Worm (Caenorhabditis elegans) whole organism, mixed stage, embryonic: ENCODE results near the gene rbm-39.

Experiments used
- M03D4.4 ChIP-seq: sonication (generic microtip); optimal IDR thresholded peaks from 2 replicates; lab custom pipeline; 2017; ENCODE audit warnings: mild to moderate bottlenecking, missing genetic modification characterization, missing compliant biosample characterization
- bed-3 ChIP-seq: fragments of 200-800 bp; sonication (Bioruptor generic); optimal IDR thresholded peaks from 3 replicates; lab custom pipeline; 2018; ENCODE audit warnings: mild to moderate bottlenecking, missing genetic modification characterization, moderate library complexity, missing compliant biosample characterization
- blmp-1 ChIP-seq: fragments of 150-350 bp; optimal IDR thresholded peaks from 2 replicates; lab custom pipeline; 2014; ENCODE audit warnings: missing biosample characterization, missing genetic modification characterization
- ceh-39 ChIP-seq: fragments of 150-350 bp; optimal IDR thresholded peaks from 2 replicates; lab custom pipeline; 2014; ENCODE audit warnings: missing biosample characterization, missing genetic modification characterization
- ceh-83 ChIP-seq: fragments of 200-800 bp; sonication (Bioruptor generic); optimal IDR thresholded peaks from 2 replicates; lab custom pipeline; 2018; ENCODE audit warnings: mild to moderate bottlenecking, missing genetic modification characterization, missing compliant biosample characterization
- ces-1 ChIP-seq: fragments of 150-350 bp; optimal IDR thresholded peaks from 2 replicates; lab custom pipeline; 2014; ENCODE audit warnings: missing biosample characterization, missing genetic modification reagents, missing genetic modification characterization
- drap-1 ChIP-seq: fragments of 200-800 bp; sonication (Bioruptor generic); optimal IDR thresholded peaks from 3 replicates; lab custom pipeline; 2018; ENCODE audit warnings: mild to moderate bottlenecking, missing genetic modification characterization, missing compliant biosample characterization
- elt-1 ChIP-seq: sonication (generic microtip); optimal IDR thresholded peaks from 2 replicates; lab custom pipeline; 2017; ENCODE audit warnings: missing genetic modification characterization, mild to moderate bottlenecking, missing compliant biosample characterization, antibody characterized with exemption, moderate library complexity, borderline replicate concordance; ENCODE audit not compliant: insufficient read depth
- flh-1 ChIP-seq: fragments of 200-800 bp; sonication (Bioruptor generic); optimal IDR thresholded peaks from 2 replicates; lab custom pipeline; 2018; ENCODE audit warnings: mild to moderate bottlenecking, missing genetic modification characterization, moderate library complexity, missing compliant biosample characterization
- ham-2 ChIP-seq: fragments of 200-800 bp; sonication (Bioruptor generic); optimal IDR thresholded peaks from 2 replicates; lab custom pipeline; 2018; ENCODE audit warnings: mild to moderate bottlenecking, missing genetic modification characterization, missing compliant biosample characterization
- hlh-1 ChIP-seq: fragments of 150-350 bp; optimal IDR thresholded peaks from 2 replicates; lab custom pipeline; 2014; ENCODE audit warnings: missing biosample characterization, missing genetic modification reagents, missing genetic modification characterization
- lin-13 ChIP-seq: fragments of 150-350 bp; optimal IDR thresholded peaks from 2 replicates; lab custom pipeline; 2014; ENCODE audit warnings: missing biosample characterization, missing genetic modification characterization
- lin-32 ChIP-seq: fragments of 200-800 bp; sonication (Bioruptor generic); optimal IDR thresholded peaks from 2 replicates; lab custom pipeline; 2018; ENCODE audit warnings: mild to moderate bottlenecking, missing genetic modification characterization, missing compliant biosample characterization
- lsy-2 ChIP-seq: fragments of 150-350 bp; optimal IDR thresholded peaks from 2 replicates; lab custom pipeline; 2014; ENCODE audit warnings: missing biosample characterization, missing genetic modification characterization
- mab-5 ChIP-seq: fragments of 150-350 bp; optimal IDR thresholded peaks from 2 replicates; lab custom pipeline; 2014; ENCODE audit warnings: missing biosample characterization, missing genetic modification characterization
- mep-1 ChIP-seq: fragments of 150-350 bp; optimal IDR thresholded peaks from 2 replicates; lab custom pipeline; 2017; ENCODE audit warnings: missing biosample characterization, missing genetic modification reagents, missing genetic modification characterization, inconsistent platforms
- mls-2 ChIP-seq: sonication (generic microtip); optimal IDR thresholded peaks from 2 replicates; lab custom pipeline; 2016; ENCODE audit warnings: mild to moderate bottlenecking, missing genetic modification characterization, moderate library complexity, missing compliant biosample characterization
- nhr-12 ChIP-seq: fragments of 150-350 bp; optimal IDR thresholded peaks from 2 replicates; lab custom pipeline; 2014; ENCODE audit warnings: missing biosample characterization, missing genetic modification characterization
- nhr-2 ChIP-seq: fragments of 150-350 bp; optimal IDR thresholded peaks from 2 replicates; lab custom pipeline; 2014; ENCODE audit warnings: missing biosample characterization, missing genetic modification characterization
- nhr-28 ChIP-seq: fragments of 150-350 bp; optimal IDR thresholded peaks from 2 replicates; lab custom pipeline; 2014; ENCODE audit warnings: missing biosample characterization, missing genetic modification characterization
- nhr-76 ChIP-seq: sonication (generic microtip); optimal IDR thresholded peaks from 2 replicates; lab custom pipeline; 2017; ENCODE audit warnings: missing biosample characterization, missing genetic modification characterization
- pha-4 ChIP-seq: fragments of 150-350 bp; optimal IDR thresholded peaks from 2 replicates; lab custom pipeline; 2018; ENCODE audit warnings: missing biosample characterization, missing genetic modification reagents, missing genetic modification characterization
- sem-2 ChIP-seq: fragments of 200-800 bp; sonication (Bioruptor generic); optimal IDR thresholded peaks from 2 replicates; lab custom pipeline; 2018; ENCODE audit warnings: mild to moderate bottlenecking, missing genetic modification characterization, missing compliant biosample characterization
- snpc-4 ChIP-seq: fragments of 150-350 bp; optimal IDR thresholded peaks from 2 replicates; lab custom pipeline; 2014; ENCODE audit warnings: missing biosample characterization, missing genetic modification characterization
- sptf-1 ChIP-seq: sonication (generic microtip); optimal IDR thresholded peaks from 2 replicates; lab custom pipeline; 2017; ENCODE audit warnings: mild to moderate bottlenecking, missing genetic modification characterization, moderate library complexity, missing compliant biosample characterization
- tbx-8 ChIP-seq: fragments of 200-800 bp; sonication (Bioruptor generic); optimal IDR thresholded peaks from 2 replicates; lab custom pipeline; 2018; ENCODE audit warnings: mild to moderate bottlenecking, missing genetic modification characterization, moderate library complexity, missing compliant biosample characterization
- unc-120 ChIP-seq: sonication (generic microtip); optimal IDR thresholded peaks from 2 replicates; lab custom pipeline; 2017; ENCODE audit warnings: missing genetic modification characterization, missing compliant biosample characterization; ENCODE audit not compliant: poor library complexity, severe bottlenecking
- unc-39 ChIP-seq: fragments of 150-350 bp; optimal IDR thresholded peaks from 2 replicates; lab custom pipeline; 2014; ENCODE audit warnings: missing biosample characterization, missing genetic modification characterization
- unc-62 ChIP-seq: fragments of 150-350 bp; optimal IDR thresholded peaks from 2 replicates; lab custom pipeline; 2014; ENCODE audit warnings: missing biosample characterization, missing genetic modification reagents, missing genetic modification characterization
- zip-8 ChIP-seq: fragments of 150-350 bp; optimal IDR thresholded peaks from 2 replicates; lab custom pipeline; 2014; ENCODE audit warnings: missing biosample characterization, missing genetic modification characterization
- ztf-11 ChIP-seq: fragments of 150-350 bp; optimal IDR thresholded peaks from 2 replicates; lab custom pipeline; 2014; ENCODE audit warnings: missing biosample characterization, missing genetic modification characterization

Gene rbm-39

ce11 chrIV:998914-999313 lies 13.5 kb upstream of the rbm-39 start, which contains the start of gene Y55F3AM.5:
Y55F3AM.5 (plus strand) TSS chrIV:999214.
- no peak for TF ChIP-seq ham-2 (GFP tag; lab: Kevin White, UChicago)
- no peak for TF ChIP-seq blmp-1 (tag; lab: Kevin White, UChicago)
- TF ChIP-seq sptf-1 (tag; lab: Kevin White, UChicago): no peak
- no peak for TF ChIP-seq sem-2 (GFP tag; lab: Kevin White, UChicago)
- TF ChIP-seq drap-1: no peak
- no peak for TF ChIP-seq nhr-28 (tag; lab: Kevin White, UChicago)
- no peak for TF ChIP-seq lin-13 (tag; lab: Kevin White, UChicago)
- TF ChIP-seq mep-1 (tag; lab: Kevin White, UChicago): no peak
- TF ChIP-seq unc-39: no peak
- no peak for TF ChIP-seq mab-5
- TF ChIP-seq nhr-76 (tag; lab: Kevin White, UChicago): no peak
- no peak for TF ChIP-seq pha-4 (tag; lab: Kevin White, UChicago)
- TF ChIP-seq lin-32: no peak
- TF ChIP-seq ceh-83 (GFP tag; lab: Kevin White, UChicago): no peak
- TF ChIP-seq zip-8 (tag; lab: Kevin White, UChicago): no peak
- TF ChIP-seq ceh-39 (tag; lab: Kevin White, UChicago): no peak
- no peak for TF ChIP-seq tbx-8
- no peak for TF ChIP-seq elt-1 (tag; lab: Kevin White, UChicago)
- TF ChIP-seq nhr-2 (tag; lab: Kevin White, UChicago): no peak

- TF ChIP-seq lsy-2 (tag; lab: Kevin White, UChicago) (no peak), ceh-39 (tag; lab: Kevin White, UChicago) (peak; percentile 13)
Measured at ce11 chrIV:999675-1000074, 12.7 kb upstream of the rbm-39 start.

- TF ChIP-seq mep-1 (tag; lab: Kevin White, UChicago) (no peak), elt-1 (tag; lab: Kevin White, UChicago) (no peak), nhr-12 (tag; lab: Kevin White, UChicago) (no peak), blmp-1 (tag; lab: Kevin White, UChicago) (no peak), lsy-2 (tag; lab: Kevin White, UChicago) (no peak), M03D4.4 (tag; lab: Kevin White, UChicago) (no peak), ham-2 (GFP tag; lab: Kevin White, UChicago) (no peak), unc-62 (GFP tag; lab: Kevin White, UChicago) (no peak), hlh-1 (tag; lab: Kevin White, UChicago) (no peak), ztf-11 (tag; lab: Kevin White, UChicago) (no peak), ceh-83 (GFP tag; lab: Kevin White, UChicago) (no peak), ces-1 (GFP tag; lab: Kevin White, UChicago) (no peak), sptf-1 (tag; lab: Kevin White, UChicago) (no peak), zip-8 (tag; lab: Kevin White, UChicago) (no peak), lin-32 (no peak), snpc-4 (tag; lab: Kevin White, UChicago) (no peak), lin-13 (tag; lab: Kevin White, UChicago) (no peak)
Measured at ce11 chrIV:1000441-1000840, 12.0 kb upstream of the rbm-39 start.

ce11 chrIV:1005761-1006160 lies 6.7 kb upstream of the rbm-39 start, which contains the start of gene immp-2:
immp-2 (minus strand) TSS chrIV:1005861.
- TF ChIP-seq flh-1 (no peak), ztf-11 (tag; lab: Kevin White, UChicago) (no peak), bed-3 (GFP tag; lab: Kevin White, UChicago) (no peak), lsy-2 (tag; lab: Kevin White, UChicago) (no peak), unc-120 (tag; lab: Kevin White, UChicago) (no peak), unc-39 (no peak), mls-2 (tag; lab: Kevin White, UChicago) (no peak), M03D4.4 (tag; lab: Kevin White, UChicago) (no peak), snpc-4 (tag; lab: Kevin White, UChicago) (no peak), hlh-1 (tag; lab: Kevin White, UChicago) (no peak), nhr-28 (tag; lab: Kevin White, UChicago) (no peak), tbx-8 (no peak), ceh-39 (tag; lab: Kevin White, UChicago) (no peak), mep-1 (tag; lab: Kevin White, UChicago) (no peak), nhr-76 (tag; lab: Kevin White, UChicago) (no peak), ces-1 (GFP tag; lab: Kevin White, UChicago) (no peak), nhr-12 (tag; lab: Kevin White, UChicago) (no peak), zip-8 (tag; lab: Kevin White, UChicago) (no peak), unc-62 (GFP tag; lab: Kevin White, UChicago) (no peak), ceh-83 (GFP tag; lab: Kevin White, UChicago) (no peak)
